Worm (Caenorhabditis elegans): Measurements from ENCODE around the gene rabs-5.

- TF ChIP-seq egl-27 (tag; optimal IDR thresholded peaks at IDR 0.05) (no peak), nhr-23 (tag; optimal IDR thresholded peaks at IDR 0.05) (no peak), ceh-16 (tag; optimal IDR thresholded peaks at IDR 0.05) (no peak), skn-1 (tag; optimal IDR thresholded peaks at IDR 0.05) (no peak), nhr-12 (tag; optimal IDR thresholded peaks at IDR 0.05) (no peak), nhr-10 (tag; optimal IDR thresholded peaks at IDR 0.05) (no peak), lsy-2 (tag; optimal IDR thresholded peaks at IDR 0.05) (no peak), zag-1 (tag; optimal IDR thresholded peaks at IDR 0.05) (no peak), unc-62 (GFP tag; optimal IDR thresholded peaks at IDR 0.05) (no peak), nhr-237 (tag; optimal IDR thresholded peaks at IDR 0.05) (no peak), unc-39 (tag; optimal IDR thresholded peaks at IDR 0.05) (no peak)
Observed at ce11 chrIV:8105083-8105482, 2.3 kb downstream of the rabs-5 start.
